Worm (Caenorhabditis elegans) whole organism, L4 larva: ENCODE results near the gene arrd-28.

Experiments used
- F10B5.3 ChIP-seq: sonication (generic microtip); optimal IDR thresholded peaks from 2 replicates; lab custom pipeline; 2016; ENCODE audit warnings: mild to moderate bottlenecking, missing genetic modification characterization, missing compliant biosample characterization
- F49E8.2 ChIP-seq: sonication (generic microtip); optimal IDR thresholded peaks from 2 replicates; lab custom pipeline; 2016; ENCODE audit warnings: missing compliant biosample characterization, mild to moderate bottlenecking, missing genetic modification characterization, borderline replicate concordance
- T26A8.4 ChIP-seq: fragments of 200-800 bp; sonication (Bioruptor generic); IDR thresholded peaks from 2 replicates; pipeline ENCODE4 v1.3.6; 2022; ENCODE audit warnings: missing genetic modification characterization, missing compliant biosample characterization
- Y48G9A.11 ChIP-seq: fragments of 200-800 bp; sonication (Bioruptor generic); IDR thresholded peaks from 2 replicates; pipeline ENCODE4 v1.3.6; 2022; ENCODE audit warnings: missing genetic modification reagents, missing genetic modification characterization, missing compliant biosample characterization
- ZK337.2 ChIP-seq: fragments of 200-800 bp; sonication (Bioruptor generic); IDR thresholded peaks from 2 replicates; pipeline ENCODE4 v1.3.6; 2022; ENCODE audit warnings: missing genetic modification reagents, missing genetic modification characterization, missing compliant biosample characterization
- aha-1 ChIP-seq: fragments of 150-350 bp; peaks from one replicate; lab custom pipeline; 2014; ENCODE audit warnings: missing biosample characterization, missing genetic modification characterization
- aly-2 ChIP-seq: sonication (generic microtip); optimal IDR thresholded peaks from 2 replicates; lab custom pipeline; 2018; ENCODE audit warnings: missing biosample characterization, missing genetic modification characterization
- arid-1 ChIP-seq: fragments of 200-800 bp; sonication (Bioruptor generic); conservative IDR thresholded peaks from 2 replicates; pipeline ENCODE4 v1.3.6; 2022; ENCODE audit warnings: missing genetic modification reagents, missing genetic modification characterization, missing compliant biosample characterization
- attf-4 ChIP-seq: sonication (generic microtip); optimal IDR thresholded peaks from 3 replicates; lab custom pipeline; 2017; ENCODE audit warnings: missing biosample characterization, missing genetic modification characterization
- ceh-32 ChIP-seq: sonication (generic microtip); optimal IDR thresholded peaks from 2 replicates; lab custom pipeline; 2016; ENCODE audit warnings: mild to moderate bottlenecking, missing genetic modification characterization, missing compliant biosample characterization; ENCODE audit not compliant: poor library complexity
- ceh-44 ChIP-seq: fragments of 200-800 bp; sonication (Bioruptor generic); IDR thresholded peaks from 2 replicates; pipeline ENCODE4 v1.3.6; 2022; ENCODE audit warnings: missing genetic modification reagents, missing genetic modification characterization, missing compliant biosample characterization
- ceh-82 ChIP-seq: sonication (generic microtip); optimal IDR thresholded peaks from 2 replicates; lab custom pipeline; 2017; ENCODE audit warnings: missing biosample characterization, missing genetic modification characterization
- ces-1 ChIP-seq: fragments of 150-350 bp; sonication (generic microtip); optimal IDR thresholded peaks from 4 replicates; lab custom pipeline; 2014; ENCODE audit warnings: missing biosample characterization, missing genetic modification reagents, missing genetic modification characterization
- ctbp-1 ChIP-seq: fragments of 200-800 bp; sonication (Bioruptor generic); IDR thresholded peaks from 2 replicates; pipeline ENCODE4 v1.3.6; 2022; ENCODE audit warnings: missing genetic modification reagents, missing genetic modification characterization, missing compliant biosample characterization
- daf-12 ChIP-seq: fragments of 150-350 bp; optimal IDR thresholded peaks from 2 replicates; lab custom pipeline; 2014; ENCODE audit warnings: missing biosample characterization, missing genetic modification reagents, missing genetic modification characterization
- daf-16 ChIP-seq, 3 experiments: sonication (generic microtip); optimal IDR thresholded peaks; 2 replicates each; lab custom pipeline; 2016 to 2017; ENCODE audit warnings: missing genetic modification characterization in 3 of 3, missing genetic modification reagents in 3 of 3, mild to moderate bottlenecking in 2 of 3, missing compliant biosample characterization in 2 of 3, missing biosample characterization in 1 of 3, moderate library complexity in 1 of 3
- dmd-8 ChIP-seq: fragments of 200-800 bp; sonication (Bioruptor generic); IDR thresholded peaks from 2 replicates; pipeline ENCODE4 v1.3.6; 2022; ENCODE audit warnings: missing genetic modification characterization, missing compliant biosample characterization
- dmd-9 ChIP-seq: fragments of 200-800 bp; sonication (Bioruptor generic); IDR thresholded peaks from 2 replicates; pipeline ENCODE4 v1.3.6; 2022; ENCODE audit warnings: missing genetic modification reagents, missing genetic modification characterization, missing compliant biosample characterization
- egl-43 ChIP-seq: fragments of 200-800 bp; sonication (Bioruptor generic); IDR thresholded peaks from 2 replicates; pipeline ENCODE4 v1.3.6; 2022; ENCODE audit warnings: missing genetic modification reagents, missing genetic modification characterization, missing compliant biosample characterization
- hif-1 ChIP-seq, 2 experiments: sonication (generic microtip); optimal IDR thresholded peaks; 2 replicates each; lab custom pipeline; 2016 to 2017; ENCODE audit warnings: missing compliant biosample characterization in 2 of 2, missing genetic modification characterization in 2 of 2, missing genetic modification reagents in 2 of 2, missing genotype in 2 of 2, mild to moderate bottlenecking in 1 of 2
- hlh-11 ChIP-seq: fragments of 200-800 bp; sonication (Bioruptor generic); optimal IDR thresholded peaks from 2 replicates; lab custom pipeline; 2018; ENCODE audit warnings: mild to moderate bottlenecking, missing genetic modification characterization, missing compliant biosample characterization
- hmg-1.1 ChIP-seq: fragments of 200-800 bp; sonication (Bioruptor generic); IDR thresholded peaks from 2 replicates; pipeline ENCODE4 v1.3.6; 2022; ENCODE audit warnings: missing genetic modification reagents, missing genetic modification characterization, missing compliant biosample characterization
- lin-1 ChIP-seq: fragments of 200-800 bp; sonication (Bioruptor generic); IDR thresholded peaks from 2 replicates; pipeline ENCODE4 v1.3.6; 2022; ENCODE audit warnings: missing genetic modification reagents, missing genetic modification characterization, missing compliant biosample characterization
- lin-13 ChIP-seq: fragments of 150-350 bp; optimal IDR thresholded peaks from 2 replicates; lab custom pipeline; 2014; ENCODE audit warnings: missing biosample characterization, missing genetic modification reagents, missing genetic modification characterization
- lin-15B ChIP-seq: fragments of 150-350 bp; sonication (generic microtip); optimal IDR thresholded peaks from 3 replicates; lab custom pipeline; 2014; ENCODE audit warnings: missing biosample characterization, missing genetic modification characterization
- lin-29 ChIP-seq: fragments of 200-800 bp; sonication (Bioruptor generic); IDR thresholded peaks from 2 replicates; pipeline ENCODE4 v1.3.6; 2022; ENCODE audit warnings: missing genetic modification reagents, missing genetic modification characterization, missing compliant biosample characterization
- lin-39 ChIP-seq: fragments of 150-350 bp; optimal IDR thresholded peaks from 2 replicates; lab custom pipeline; 2014; ENCODE audit warnings: missing biosample characterization, missing genetic modification reagents, missing genetic modification characterization
- lir-3 ChIP-seq: sonication (generic microtip); optimal IDR thresholded peaks from 2 replicates; lab custom pipeline; 2016; ENCODE audit warnings: mild to moderate bottlenecking, missing genetic modification characterization, missing compliant biosample characterization
- madf-9 ChIP-seq: fragments of 200-800 bp; sonication (Bioruptor generic); conservative IDR thresholded peaks from 2 replicates; pipeline ENCODE4 v1.3.6; 2022; ENCODE audit warnings: missing genetic modification reagents, missing genetic modification characterization, missing compliant biosample characterization
- mdl-1 ChIP-seq, 2 experiments: fragments of 150-350 bp in 1 of 2; sonication (generic microtip) in 1 of 2; optimal IDR thresholded peaks; 2 replicates each; lab custom pipeline; 2014 to 2017; ENCODE audit warnings: missing biosample characterization in 2 of 2, missing genetic modification characterization in 2 of 2
- mep-1 ChIP-seq: fragments of 150-350 bp; sonication (generic microtip); optimal IDR thresholded peaks from 3 replicates; lab custom pipeline; 2014; ENCODE audit warnings: missing biosample characterization, missing genetic modification characterization
- mes-2 ChIP-seq: sonication (generic microtip); optimal IDR thresholded peaks from 2 replicates; lab custom pipeline; 2016; ENCODE audit warnings: missing genotype, mild to moderate bottlenecking, missing genetic modification characterization, missing compliant biosample characterization; ENCODE audit not compliant: poor library complexity, severe bottlenecking
- nhr-102 ChIP-seq: sonication (generic microtip); optimal IDR thresholded peaks from 2 replicates; lab custom pipeline; 2016; ENCODE audit warnings: mild to moderate bottlenecking, missing genetic modification characterization, moderate library complexity, missing compliant biosample characterization
- nhr-111 ChIP-seq: fragments of 200-800 bp; sonication (Bioruptor generic); optimal IDR thresholded peaks from 2 replicates; lab custom pipeline; 2018; ENCODE audit warnings: mild to moderate bottlenecking, missing genetic modification characterization, missing compliant biosample characterization
- nhr-28 ChIP-seq: fragments of 150-350 bp; optimal IDR thresholded peaks from 2 replicates; lab custom pipeline; 2014; ENCODE audit warnings: missing biosample characterization, missing genetic modification characterization
- pqm-1 ChIP-seq: sonication (generic microtip); optimal IDR thresholded peaks from 2 replicates; lab custom pipeline; 2017; ENCODE audit warnings: missing biosample characterization, missing genetic modification characterization
- saeg-2 ChIP-seq: fragments of 200-800 bp; sonication (Bioruptor generic); IDR thresholded peaks from 2 replicates; pipeline ENCODE4 v1.3.6; 2022; ENCODE audit warnings: missing genetic modification reagents, missing genetic modification characterization, missing compliant biosample characterization
- sdz-12 ChIP-seq: fragments of 200-800 bp; sonication (Bioruptor generic); optimal IDR thresholded peaks from 2 replicates; lab custom pipeline; 2018; ENCODE audit warnings: mild to moderate bottlenecking, missing genetic modification characterization, missing compliant biosample characterization
- set-16 ChIP-seq: fragments of 200-800 bp; sonication (Bioruptor generic); IDR thresholded peaks from 2 replicates; pipeline ENCODE4 v1.3.6; 2022; ENCODE audit warnings: missing genetic modification reagents, missing genetic modification characterization, missing compliant biosample characterization
- snpc-1.2 ChIP-seq: fragments of 200-800 bp; sonication (Bioruptor generic); IDR thresholded peaks from 2 replicates; pipeline ENCODE4 v1.3.6; 2022; ENCODE audit warnings: missing genetic modification reagents, missing genetic modification characterization, missing compliant biosample characterization
- spr-3 ChIP-seq: fragments of 200-800 bp; sonication (Bioruptor generic); optimal IDR thresholded peaks from 2 replicates; lab custom pipeline; 2018; ENCODE audit warnings: mild to moderate bottlenecking, missing genetic modification characterization, missing compliant biosample characterization
- tag-97 ChIP-seq: fragments of 200-800 bp; sonication (Bioruptor generic); IDR thresholded peaks from 2 replicates; pipeline ENCODE4 v1.3.6; 2022; ENCODE audit warnings: missing genetic modification characterization, missing compliant biosample characterization
- unc-130 ChIP-seq: sonication (generic microtip); optimal IDR thresholded peaks from 2 replicates; lab custom pipeline; 2016; ENCODE audit warnings: missing genetic modification reagents, missing genetic modification characterization, missing compliant biosample characterization
- unc-39 ChIP-seq: sonication (generic microtip); optimal IDR thresholded peaks from 2 replicates; lab custom pipeline; 2017; ENCODE audit warnings: missing biosample characterization, missing genetic modification characterization
- unc-62 ChIP-seq, 3 experiments: fragments of 150-350 bp in 1 of 3; sonication (generic microtip); optimal IDR thresholded peaks in 2 of 3; peaks in 1 of 3; 1 replicate in 1 of 3; 2 replicates in 2 of 3; lab custom pipeline; 2014 to 2017; ENCODE audit warnings: missing biosample characterization in 3 of 3, missing genetic modification characterization in 3 of 3, missing genetic modification reagents in 3 of 3, missing genotype in 1 of 3
- zag-1 ChIP-seq: fragments of 150-350 bp; optimal IDR thresholded peaks from 2 replicates; lab custom pipeline; 2014; ENCODE audit warnings: missing biosample characterization, missing genetic modification characterization
- zfp-2 ChIP-seq: sonication (generic microtip); optimal IDR thresholded peaks from 2 replicates; lab custom pipeline; 2016; ENCODE audit warnings: mild to moderate bottlenecking, missing genetic modification characterization, missing compliant biosample characterization
- zfp-3 ChIP-seq: fragments of 200-800 bp; sonication (Bioruptor generic); conservative IDR thresholded peaks from 2 replicates; pipeline ENCODE4 v1.3.6; 2022; ENCODE audit warnings: missing genetic modification reagents, missing genetic modification characterization, missing compliant biosample characterization
- zip-11 ChIP-seq: fragments of 200-800 bp; sonication (Bioruptor generic); IDR thresholded peaks from 2 replicates; pipeline ENCODE4 v1.3.6; 2022; ENCODE audit warnings: missing genetic modification characterization, missing compliant biosample characterization

The arrd-28 gene

ce11 chrX:10141963-10142431 is 41.8 kb upstream of the arrd-28 start, which contains the start of gene oac-14 (continued):
- peak in 1 of 2 experiments; percentile 81 for TF ChIP-seq daf-16 (GFP tag; optimal IDR thresholded peaks at IDR 0.05; lab: Kevin White, UChicago)
- peak; percentile 95 for TF ChIP-seq daf-16 (tag; optimal IDR thresholded peaks at IDR 0.05; lab: Kevin White, UChicago)
- TF ChIP-seq snpc-1.2 (GFP tag; lab: Robert Waterston, UW): no peak
- TF ChIP-seq zag-1 (tag; lab: Kevin White, UChicago): no peak
- peak in 1 of 2 experiments; percentile 50 for TF ChIP-seq mdl-1 (tag; optimal IDR thresholded peaks at IDR 0.05; lab: Kevin White, UChicago)
- peak; percentile 85 for TF ChIP-seq nhr-102 (tag; lab: Kevin White, UChicago)
- TF ChIP-seq aly-2 (tag; lab: Kevin White, UChicago): no peak
- peak; percentile 17; the same call in 1 of the 2 replicates for TF ChIP-seq saeg-2 (GFP tag; lab: Robert Waterston, UW)
- TF ChIP-seq dmd-9 (GFP tag; lab: Robert Waterston, UW): no peak
- TF ChIP-seq ceh-82 (tag; lab: Kevin White, UChicago): no peak
- no peak for TF ChIP-seq lin-29
- TF ChIP-seq nhr-28 (tag; lab: Kevin White, UChicago): peak; percentile 98
- TF ChIP-seq lin-13 (GFP tag; lab: Kevin White, UChicago): no peak
- TF ChIP-seq ZK337.2 (GFP tag; lab: Robert Waterston, UW): no peak
- no peak for TF ChIP-seq set-16
- no peak for TF ChIP-seq daf-12 (tag; lab: Kevin White, UChicago)
- TF ChIP-seq ces-1 (GFP tag; lab: Kevin White, UChicago): no peak
- TF ChIP-seq arid-1 (GFP tag; lab: Robert Waterston, UW): no peak
- no peak for TF ChIP-seq egl-43
- no peak for TF ChIP-seq lin-15B (tag; lab: Kevin White, UChicago)
- TF ChIP-seq Y48G9A.11 (GFP tag; lab: Robert Waterston, UW): no peak
- no peak for TF ChIP-seq unc-62 (GFP tag; optimal IDR thresholded peaks at IDR 0.05 in 1 of 2; lab: Kevin White, UChicago)
- TF ChIP-seq unc-62 (tag; optimal IDR thresholded peaks at IDR 0.05; lab: Kevin White, UChicago): no peak
- no peak for TF ChIP-seq T26A8.4 (GFP tag; lab: Robert Waterston, UW)
- peak; percentile 95 for TF ChIP-seq hlh-11 (tag; lab: Kevin White, UChicago)
- TF ChIP-seq sdz-12 (GFP tag; lab: Kevin White, UChicago): no peak
- TF ChIP-seq F49E8.2: no peak
- TF ChIP-seq unc-130 (GFP tag; lab: Kevin White, UChicago): no peak
- TF ChIP-seq ctbp-1 (GFP tag; lab: Robert Waterston, UW): no peak
- TF ChIP-seq madf-9 (GFP tag; lab: Robert Waterston, UW): no peak
- no peak for TF ChIP-seq zfp-2 (tag; lab: Kevin White, UChicago)
- peak; percentile 70 for TF ChIP-seq lin-1
- TF ChIP-seq ceh-44 (GFP tag; lab: Robert Waterston, UW): no peak
- no peak for TF ChIP-seq lir-3
- TF ChIP-seq nhr-111 (GFP tag; lab: Kevin White, UChicago): no peak
- 0 out of 2 replicates have a peak, but pooled peaks have one; percentile 16 for TF ChIP-seq hmg-1.1 (GFP tag; lab: Robert Waterston, UW)
- TF ChIP-seq unc-39 (tag; lab: Kevin White, UChicago): no peak
- no peak for TF ChIP-seq dmd-8
- no peak for TF ChIP-seq zip-11 (GFP tag; lab: Robert Waterston, UW)
- TF ChIP-seq hif-1 (tag; optimal IDR thresholded peaks at IDR 0.05; lab: Kevin White, UChicago): peak in 1 of 2 experiments; percentile 37
- no peak for TF ChIP-seq ceh-32 (tag; lab: Kevin White, UChicago)
- TF ChIP-seq attf-4 (tag; lab: Kevin White, UChicago): no peak
- no peak for TF ChIP-seq zfp-3 (GFP tag; lab: Robert Waterston, UW)
- no peak for TF ChIP-seq spr-3 (GFP tag; lab: Kevin White, UChicago)
- no peak for TF ChIP-seq tag-97 (GFP tag; lab: Robert Waterston, UW)
- peak; percentile 34 for TF ChIP-seq mep-1 (tag; lab: Kevin White, UChicago)
- no peak for TF ChIP-seq F10B5.3
- TF ChIP-seq pqm-1: peak; percentile 81
- peak; percentile 31 for TF ChIP-seq aha-1 (tag; lab: Kevin White, UChicago)
- TF ChIP-seq mes-2 (tag; lab: Kevin White, UChicago): peak; percentile 54
- TF ChIP-seq lin-39 (tag; lab: Kevin White, UChicago): no peak
